Worm (Caenorhabditis elegans) whole organism, L4 larva: ENCODE results near the gene K08B5.1.

Experiments
- D1046.2 ChIP-seq: fragments of 200-800 bp; sonication (Bioruptor generic); IDR thresholded peaks from 2 replicates; pipeline ENCODE4 v1.3.6; 2022; ENCODE audit warnings: missing genetic modification characterization, missing compliant biosample characterization
- F37D6.2 ChIP-seq: sonication (generic microtip); optimal IDR thresholded peaks from 2 replicates; lab custom pipeline; 2016; ENCODE audit warnings: mild to moderate bottlenecking, missing genetic modification characterization, missing compliant biosample characterization
- R02D3.7 ChIP-seq: fragments of 150-350 bp; sonication (generic microtip); optimal IDR thresholded peaks from 3 replicates; lab custom pipeline; 2014; ENCODE audit warnings: missing biosample characterization, missing genetic modification characterization
- Y105C5A.15 ChIP-seq: fragments of 200-800 bp; sonication (Bioruptor generic); IDR thresholded peaks from 2 replicates; pipeline ENCODE4 v1.3.6; 2022; ENCODE audit warnings: missing genetic modification characterization, missing compliant biosample characterization
- ama-1 ChIP-seq: fragments of 150-350 bp; optimal IDR thresholded peaks from 2 replicates; lab custom pipeline; 2014; ENCODE audit warnings: inconsistent platforms, mixed read lengths
- arid-1 ChIP-seq: fragments of 200-800 bp; sonication (Bioruptor generic); conservative IDR thresholded peaks from 2 replicates; pipeline ENCODE4 v1.3.6; 2022; ENCODE audit warnings: missing genetic modification reagents, missing genetic modification characterization, missing compliant biosample characterization
- ceh-20 ChIP-seq: fragments of 200-800 bp; sonication (Bioruptor generic); IDR thresholded peaks from 2 replicates; pipeline ENCODE4 v1.3.6; 2022; ENCODE audit warnings: missing genetic modification reagents, missing genetic modification characterization, missing compliant biosample characterization
- ceh-44 ChIP-seq: fragments of 200-800 bp; sonication (Bioruptor generic); IDR thresholded peaks from 2 replicates; pipeline ENCODE4 v1.3.6; 2022; ENCODE audit warnings: missing genetic modification reagents, missing genetic modification characterization, missing compliant biosample characterization
- ceh-62 ChIP-seq: sonication (generic microtip); optimal IDR thresholded peaks from 2 replicates; lab custom pipeline; 2017; ENCODE audit warnings: missing biosample characterization, missing genetic modification characterization
- ceh-82 ChIP-seq: sonication (generic microtip); optimal IDR thresholded peaks from 2 replicates; lab custom pipeline; 2017; ENCODE audit warnings: missing biosample characterization, missing genetic modification characterization
- ctbp-1 ChIP-seq: fragments of 200-800 bp; sonication (Bioruptor generic); IDR thresholded peaks from 2 replicates; pipeline ENCODE4 v1.3.6; 2022; ENCODE audit warnings: missing genetic modification reagents, missing genetic modification characterization, missing compliant biosample characterization
- daf-8 ChIP-seq: fragments of 200-800 bp; sonication (Bioruptor generic); IDR thresholded peaks from 2 replicates; pipeline ENCODE4 v1.3.6; 2022; ENCODE audit warnings: missing genetic modification characterization, missing compliant biosample characterization
- dmd-8 ChIP-seq: fragments of 200-800 bp; sonication (Bioruptor generic); IDR thresholded peaks from 2 replicates; pipeline ENCODE4 v1.3.6; 2022; ENCODE audit warnings: missing genetic modification characterization, missing compliant biosample characterization
- dpl-1 ChIP-seq: fragments of 150-350 bp; optimal IDR thresholded peaks from 2 replicates; lab custom pipeline; 2014; ENCODE audit warnings: missing biosample characterization, missing genetic modification reagents, missing genetic modification characterization
- egl-43 ChIP-seq: fragments of 200-800 bp; sonication (Bioruptor generic); IDR thresholded peaks from 2 replicates; pipeline ENCODE4 v1.3.6; 2022; ENCODE audit warnings: missing genetic modification reagents, missing genetic modification characterization, missing compliant biosample characterization
- fos-1 ChIP-seq: fragments of 150-350 bp; optimal IDR thresholded peaks from 2 replicates; lab custom pipeline; 2014; ENCODE audit warnings: missing biosample characterization, missing genetic modification characterization
- hlh-11 ChIP-seq: fragments of 200-800 bp; sonication (Bioruptor generic); optimal IDR thresholded peaks from 2 replicates; lab custom pipeline; 2018; ENCODE audit warnings: mild to moderate bottlenecking, missing genetic modification characterization, missing compliant biosample characterization
- hlh-30 ChIP-seq: sonication (generic microtip); optimal IDR thresholded peaks from 2 replicates; lab custom pipeline; 2017; ENCODE audit warnings: antibody characterized with exemption, mild to moderate bottlenecking, missing genetic modification characterization, missing compliant biosample characterization; ENCODE audit not compliant: insufficient read depth
- hmg-1.1 ChIP-seq: fragments of 200-800 bp; sonication (Bioruptor generic); IDR thresholded peaks from 2 replicates; pipeline ENCODE4 v1.3.6; 2022; ENCODE audit warnings: missing genetic modification reagents, missing genetic modification characterization, missing compliant biosample characterization
- jun-1 ChIP-seq: fragments of 150-350 bp; optimal IDR thresholded peaks from 2 replicates; lab custom pipeline; 2014; ENCODE audit warnings: missing biosample characterization, missing genetic modification reagents, missing genetic modification characterization
- lin-38 ChIP-seq: fragments of 200-800 bp; sonication (Bioruptor generic); IDR thresholded peaks from 2 replicates; pipeline ENCODE4 v1.3.6; 2022; ENCODE audit warnings: missing genetic modification reagents, missing genetic modification characterization, missing compliant biosample characterization
- lsy-2 ChIP-seq, 2 experiments: fragments of 150-350 bp in 1 of 2; sonication (generic microtip) in 1 of 2; optimal IDR thresholded peaks; 2 replicates each; lab custom pipeline; 2014 to 2017; ENCODE audit warnings: missing biosample characterization in 2 of 2, missing genetic modification characterization in 2 of 2
- mep-1 ChIP-seq: fragments of 150-350 bp; sonication (generic microtip); optimal IDR thresholded peaks from 3 replicates; lab custom pipeline; 2014; ENCODE audit warnings: missing biosample characterization, missing genetic modification characterization
- nhr-11 ChIP-seq: fragments of 150-350 bp; optimal IDR thresholded peaks from 2 replicates; lab custom pipeline; 2014; ENCODE audit warnings: missing biosample characterization, missing genetic modification characterization
- nhr-48 ChIP-seq: sonication (generic microtip); optimal IDR thresholded peaks from 2 replicates; lab custom pipeline; 2016; ENCODE audit warnings: mild to moderate bottlenecking, missing genetic modification characterization, missing compliant biosample characterization
- pha-4 ChIP-seq, 2 experiments: fragments of 150-350 bp in 1 of 2; fragments of 200-800 bp in 1 of 2; sonication (Bioruptor generic) in 1 of 2; IDR thresholded peaks in 1 of 2; optimal IDR thresholded peaks in 1 of 2; 2 replicates each; pipeline versions ENCODE4 v1.3.6 to Lab custom; 2014 to 2022; ENCODE audit warnings: missing genetic modification characterization in 2 of 2, missing genetic modification reagents in 2 of 2, missing biosample characterization in 1 of 2, missing compliant biosample characterization in 1 of 2
- php-3 ChIP-seq: fragments of 200-800 bp; sonication (Bioruptor generic); IDR thresholded peaks from 2 replicates; pipeline ENCODE4 v1.3.6; 2022; ENCODE audit warnings: missing genetic modification reagents, missing genetic modification characterization, missing compliant biosample characterization
- sdz-12 ChIP-seq: fragments of 200-800 bp; sonication (Bioruptor generic); optimal IDR thresholded peaks from 2 replicates; lab custom pipeline; 2018; ENCODE audit warnings: mild to moderate bottlenecking, missing genetic modification characterization, missing compliant biosample characterization
- set-16 ChIP-seq: fragments of 200-800 bp; sonication (Bioruptor generic); IDR thresholded peaks from 2 replicates; pipeline ENCODE4 v1.3.6; 2022; ENCODE audit warnings: missing genetic modification reagents, missing genetic modification characterization, missing compliant biosample characterization
- skn-1 ChIP-seq: fragments of 150-350 bp; optimal IDR thresholded peaks from 2 replicates; lab custom pipeline; 2014; ENCODE audit warnings: missing biosample characterization, missing genetic modification characterization
- unc-130 ChIP-seq: sonication (generic microtip); optimal IDR thresholded peaks from 2 replicates; lab custom pipeline; 2016; ENCODE audit warnings: missing genetic modification reagents, missing genetic modification characterization, missing compliant biosample characterization
- unc-62 ChIP-seq, 3 experiments: fragments of 150-350 bp in 1 of 3; sonication (generic microtip); optimal IDR thresholded peaks in 2 of 3; peaks in 1 of 3; 1 replicate in 1 of 3; 2 replicates in 2 of 3; lab custom pipeline; 2014 to 2017; ENCODE audit warnings: missing biosample characterization in 3 of 3, missing genetic modification characterization in 3 of 3, missing genetic modification reagents in 3 of 3, missing genotype in 1 of 3
- zag-1 ChIP-seq: fragments of 150-350 bp; optimal IDR thresholded peaks from 2 replicates; lab custom pipeline; 2014; ENCODE audit warnings: missing biosample characterization, missing genetic modification characterization
- zip-11 ChIP-seq: fragments of 200-800 bp; sonication (Bioruptor generic); IDR thresholded peaks from 2 replicates; pipeline ENCODE4 v1.3.6; 2022; ENCODE audit warnings: missing genetic modification characterization, missing compliant biosample characterization
- ztf-7 ChIP-seq: fragments of 150-350 bp; optimal IDR thresholded peaks from 2 replicates; lab custom pipeline; 2014; ENCODE audit warnings: missing biosample characterization, missing genetic modification characterization

Gene K08B5.1

ce11 chrX:16536230-16536940 lies 21.8 kb upstream of the K08B5.1 start, which contains the start of gene pat-9:
Gene pat-9, plus strand, starts transcription at chrX:16536890.
- TF ChIP-seq fos-1 (no peak), set-16 (peak; percentile 80)

ce11 chrX:16540374-16540773 lies 17.9 kb upstream of the K08B5.1 start, which contains the start of gene osm-1:
Gene osm-1, plus strand, starts transcription at chrX:16540674.
- TF ChIP-seq ceh-62 (tag; lab: Kevin White, UChicago) (no peak), daf-8 (GFP tag; lab: Robert Waterston, UW) (no peak), hlh-11 (tag; lab: Kevin White, UChicago) (no peak), D1046.2 (no peak), F37D6.2 (tag; lab: Kevin White, UChicago) (no peak), R02D3.7 (tag; lab: Kevin White, UChicago) (no peak), zip-11 (GFP tag; lab: Robert Waterston, UW) (no peak), ceh-44 (no peak), ceh-82 (tag; lab: Kevin White, UChicago) (no peak), dmd-8 (GFP tag; lab: Robert Waterston, UW) (no peak), ztf-7 (no peak), skn-1 (tag; lab: Kevin White, UChicago) (no peak), unc-130 (GFP tag; lab: Kevin White, UChicago) (no peak), nhr-48 (tag; lab: Kevin White, UChicago) (no peak), ama-1 (lab: Kevin White, UChicago) (no peak), lin-38 (no peak), hmg-1.1 (GFP tag; lab: Robert Waterston, UW) (no peak), php-3 (GFP tag; lab: Robert Waterston, UW) (no peak), ceh-20 (GFP tag; lab: Robert Waterston, UW) (no peak)

ce11 chrX:16543887-16544286 lies 14.3 kb upstream of the K08B5.1 start:
- TF ChIP-seq arid-1 (no peak), mep-1 (tag; lab: Kevin White, UChicago) (no peak), ctbp-1 (GFP tag; lab: Robert Waterston, UW) (no peak), dpl-1 (no peak), R02D3.7 (tag; lab: Kevin White, UChicago) (no peak), unc-62 (GFP tag; optimal IDR thresholded peaks at IDR 0.05 in 1 of 2; lab: Kevin White, UChicago) (peak in 1 of 2 experiments; percentile 91), unc-62 (tag; optimal IDR thresholded peaks at IDR 0.05; lab: Kevin White, UChicago) (no peak), sdz-12 (GFP tag; lab: Kevin White, UChicago) (no peak), jun-1 (tag; lab: Kevin White, UChicago) (no peak)

- TF ChIP-seq zag-1 (tag; lab: Kevin White, UChicago) (no peak), egl-43 (0 out of 2 replicates have a peak, but pooled peaks have one; percentile 59)
These were observed 12.6 kb upstream of the K08B5.1 start for ce11 chrX:16545641-16546040.

ce11 chrX:16546135-16546534 lies 12.1 kb upstream of the K08B5.1 start:
- TF ChIP-seq Y105C5A.15 (GFP tag; lab: Robert Waterston, UW), result no peak
- TF ChIP-seq nhr-11 (tag; lab: Kevin White, UChicago), result no peak
- no peak for TF ChIP-seq hlh-30 (tag; lab: Kevin White, UChicago)
- no peak for TF ChIP-seq lin-38
- TF ChIP-seq unc-62 (GFP tag; optimal IDR thresholded peaks at IDR 0.05 in 1 of 2; lab: Kevin White, UChicago), result peak in 1 of 2 experiments; percentile 94
- no peak for TF ChIP-seq unc-62 (tag; optimal IDR thresholded peaks at IDR 0.05; lab: Kevin White, UChicago)
- no peak for TF ChIP-seq lsy-2 (tag; optimal IDR thresholded peaks at IDR 0.05; lab: Kevin White, UChicago)
- no peak for TF ChIP-seq pha-4 (GFP tag; IDR thresholded peaks at IDR 0.05; lab: Robert Waterston, UW)
- TF ChIP-seq pha-4 (tag; optimal IDR thresholded peaks at IDR 0.05; lab: Kevin White, UChicago), result no peak
